Fruit fly (Drosophila melanogaster) whole organism, prepupa: ENCODE data around the gene CG10064.

Experiments
- Blimp-1 ChIP-seq: fragments of 200-800 bp; sonication (Bioruptor generic); optimal IDR thresholded peaks from 3 replicates; lab custom pipeline; 2017; ENCODE audit warnings: missing biosample characterization, missing genetic modification characterization, mild to moderate bottlenecking, moderate library complexity, missing genetic modification reagents
- CG10669 ChIP-seq: fragments of 200-800 bp; sonication (Bioruptor generic); optimal IDR thresholded peaks from 3 replicates; lab custom pipeline; 2018; ENCODE audit warnings: missing biosample characterization, mild to moderate bottlenecking, missing genetic modification characterization, moderate library complexity
- CG11294 ChIP-seq: fragments of 200-800 bp; sonication (Bioruptor generic); IDR thresholded peaks from 2 replicates; pipeline ENCODE4 v1.3.6; 2022; ENCODE audit warnings: missing biosample characterization, missing genetic modification characterization
- CG11762 ChIP-seq: fragments of 200-800 bp; sonication (Bioruptor generic); optimal IDR thresholded peaks from 3 replicates; lab custom pipeline; 2016; ENCODE audit warnings: missing biosample characterization, missing genetic modification characterization; ENCODE audit not compliant: insufficient read depth
- CG11902 ChIP-seq: fragments of 200-800 bp; sonication (Bioruptor generic); optimal IDR thresholded peaks from 3 replicates; lab custom pipeline; 2016; ENCODE audit warnings: missing biosample characterization, missing genetic modification characterization
- CG15336 ChIP-seq: fragments of 200-800 bp; sonication (Bioruptor generic); IDR thresholded peaks from 2 replicates; pipeline ENCODE4 v1.3.6; 2022; ENCODE audit warnings: missing biosample characterization, missing genetic modification characterization
- CG1621 ChIP-seq: fragments of 200-800 bp; sonication (Bioruptor generic); optimal IDR thresholded peaks from 3 replicates; lab custom pipeline; 2018; ENCODE audit warnings: missing biosample characterization, mild to moderate bottlenecking, missing genetic modification characterization
- CG16779 ChIP-seq: fragments of 200-800 bp; sonication (Bioruptor generic); optimal IDR thresholded peaks from 3 replicates; lab custom pipeline; 2017; ENCODE audit warnings: missing biosample characterization, mild to moderate bottlenecking, missing genetic modification characterization
- CG3032 ChIP-seq: fragments of 200-800 bp; optimal IDR thresholded peaks from 2 replicates; lab custom pipeline; 2019; ENCODE audit warnings: missing biosample characterization, mild to moderate bottlenecking, missing genetic modification characterization, moderate library complexity
- CG31627 ChIP-seq: fragments of 200-800 bp; sonication (Bioruptor generic); optimal IDR thresholded peaks from 3 replicates; lab custom pipeline; 2016; ENCODE audit warnings: missing biosample characterization, missing genetic modification characterization
- CG32006 ChIP-seq: fragments of 200-800 bp; sonication (Bioruptor generic); optimal IDR thresholded peaks from 3 replicates; lab custom pipeline; 2017; ENCODE audit warnings: missing biosample characterization, mild to moderate bottlenecking, missing genetic modification characterization
- CG34406 ChIP-seq: fragments of 200-800 bp; sonication (Bioruptor generic); optimal IDR thresholded peaks from 3 replicates; lab custom pipeline; 2016; ENCODE audit warnings: missing biosample characterization, missing genetic modification characterization
- CG6163 ChIP-seq: fragments of 200-800 bp; sonication (Bioruptor generic); IDR thresholded peaks from 3 replicates; pipeline ENCODE4 v1.3.6; 2022; ENCODE audit warnings: missing biosample characterization, missing genetic modification characterization
- CG6276 ChIP-seq: fragments of 200-800 bp; sonication (Bioruptor generic); optimal IDR thresholded peaks from 2 replicates; lab custom pipeline; 2017; ENCODE audit warnings: missing biosample characterization, mild to moderate bottlenecking, missing genetic modification characterization
- CG6808 ChIP-seq: fragments of 200-800 bp; sonication (Bioruptor generic); optimal IDR thresholded peaks from 3 replicates; lab custom pipeline; 2017; ENCODE audit warnings: missing biosample characterization, missing genetic modification characterization, mild to moderate bottlenecking, moderate library complexity, missing genetic modification reagents
- CG8119 ChIP-seq: fragments of 200-800 bp; sonication (Bioruptor generic); IDR thresholded peaks from 3 replicates; pipeline ENCODE4 v1.3.6; 2022; ENCODE audit warnings: missing biosample characterization, missing genetic modification characterization
- CG8319 ChIP-seq: fragments of 200-800 bp; sonication (Bioruptor generic); optimal IDR thresholded peaks from 3 replicates; lab custom pipeline; 2016; ENCODE audit warnings: missing biosample characterization, missing genetic modification characterization
- CG8632 ChIP-seq: fragments of 200-800 bp; sonication (Bioruptor generic); optimal IDR thresholded peaks from 3 replicates; lab custom pipeline; 2016; ENCODE audit warnings: missing biosample characterization, missing genetic modification characterization
- CG9139 ChIP-seq: fragments of 200-800 bp; sonication (Bioruptor generic); optimal IDR thresholded peaks from 3 replicates; lab custom pipeline; 2017; ENCODE audit warnings: missing biosample characterization, mild to moderate bottlenecking, missing genetic modification characterization
- Eip75B ChIP-seq: fragments of 200-800 bp; sonication (Bioruptor generic); optimal IDR thresholded peaks from 3 replicates; lab custom pipeline; 2016; ENCODE audit warnings: missing biosample characterization, missing genetic modification characterization
- Eip93F ChIP-seq: fragments of 200-800 bp; sonication (Bioruptor generic); optimal IDR thresholded peaks from 2 replicates; lab custom pipeline; 2016; ENCODE audit warnings: missing biosample characterization, mild to moderate bottlenecking, missing genetic modification characterization
- Ets21C ChIP-seq: fragments of 200-800 bp; sonication (Bioruptor generic); optimal IDR thresholded peaks from 3 replicates; lab custom pipeline; 2016; ENCODE audit warnings: missing biosample characterization, missing genetic modification characterization
- Gug ChIP-seq: fragments of 200-800 bp; sonication (Bioruptor generic); IDR thresholded peaks from 2 replicates; pipeline ENCODE4 v1.3.6; 2022; ENCODE audit warnings: missing biosample characterization, missing genetic modification characterization
- Hr38 ChIP-seq: sonication (Bioruptor generic); optimal IDR thresholded peaks from 2 replicates; lab custom pipeline; 2016; ENCODE audit warnings: missing biosample characterization, missing genetic modification characterization
- Hr39 ChIP-seq: fragments of 200-800 bp; sonication (Bioruptor generic); optimal IDR thresholded peaks from 2 replicates; lab custom pipeline; 2016; ENCODE audit warnings: missing biosample characterization, missing genetic modification characterization
- Hr4 ChIP-seq: fragments of 200-800 bp; sonication (Bioruptor generic); optimal IDR thresholded peaks from 3 replicates; lab custom pipeline; 2016; ENCODE audit warnings: missing biosample characterization, missing genetic modification characterization
- Lpt ChIP-seq: fragments of 200-800 bp; sonication (Bioruptor generic); optimal IDR thresholded peaks from 3 replicates; lab custom pipeline; 2016; ENCODE audit warnings: missing biosample characterization, missing genetic modification characterization
- OdsH ChIP-seq: fragments of 200-800 bp; sonication (Bioruptor generic); optimal IDR thresholded peaks from 3 replicates; lab custom pipeline; 2016; ENCODE audit warnings: missing biosample characterization, missing genetic modification characterization
- Smox ChIP-seq: fragments of 200-800 bp; sonication (Bioruptor generic); optimal IDR thresholded peaks from 3 replicates; lab custom pipeline; 2016; ENCODE audit warnings: missing biosample characterization, missing genetic modification characterization
- Sox102F ChIP-seq: fragments of 200-800 bp; sonication (Bioruptor generic); optimal IDR thresholded peaks from 2 replicates; lab custom pipeline; 2016; ENCODE audit warnings: missing biosample characterization, mild to moderate bottlenecking, missing genetic modification characterization
- acj6 ChIP-seq: fragments of 200-800 bp; sonication (Bioruptor generic); optimal IDR thresholded peaks from 3 replicates; lab custom pipeline; 2016; ENCODE audit warnings: missing biosample characterization, missing genetic modification characterization
- cyc ChIP-seq: fragments of 200-800 bp; sonication (Bioruptor generic); optimal IDR thresholded peaks from 3 replicates; lab custom pipeline; 2016; ENCODE audit warnings: missing biosample characterization, missing genetic modification characterization
- dac ChIP-seq: fragments of 200-800 bp; sonication (Bioruptor generic); optimal IDR thresholded peaks from 2 replicates; lab custom pipeline; 2017; ENCODE audit warnings: missing biosample characterization, mild to moderate bottlenecking, missing genetic modification characterization
- eg ChIP-seq: fragments of 200-800 bp; sonication (Bioruptor generic); IDR thresholded peaks from 3 replicates; pipeline ENCODE4 v1.3.6; 2022; ENCODE audit warnings: missing biosample characterization, missing genetic modification characterization
- fd59A ChIP-seq: fragments of 200-800 bp; sonication (Bioruptor generic); optimal IDR thresholded peaks from 2 replicates; lab custom pipeline; 2017; ENCODE audit warnings: missing biosample characterization, mild to moderate bottlenecking, missing genetic modification characterization, missing genetic modification reagents
- fd85E ChIP-seq: fragments of 200-800 bp; sonication (Bioruptor generic); optimal IDR thresholded peaks from 3 replicates; lab custom pipeline; 2016; ENCODE audit warnings: missing biosample characterization, missing genetic modification characterization
- fkh ChIP-seq: fragments of 200-800 bp; sonication (Bioruptor generic); optimal IDR thresholded peaks from 3 replicates; lab custom pipeline; 2017; ENCODE audit warnings: missing biosample characterization, mild to moderate bottlenecking, missing genetic modification characterization, moderate library complexity
- lz ChIP-seq: fragments of 200-800 bp; sonication (Bioruptor generic); optimal IDR thresholded peaks from 3 replicates; lab custom pipeline; 2016; ENCODE audit warnings: missing biosample characterization, missing genetic modification characterization
- net ChIP-seq: fragments of 200-800 bp; sonication (Bioruptor generic); optimal IDR thresholded peaks from 3 replicates; lab custom pipeline; 2016; ENCODE audit warnings: missing biosample characterization, missing genetic modification characterization
- pdm3 ChIP-seq: fragments of 200-800 bp; sonication (Bioruptor generic); optimal IDR thresholded peaks from 3 replicates; lab custom pipeline; 2016; ENCODE audit warnings: missing biosample characterization, missing genetic modification characterization
- salr ChIP-seq, 2 experiments: fragments of 200-800 bp; sonication (Bioruptor generic); optimal IDR thresholded peaks; 3 replicates each; lab custom pipeline; 2016 to 2018; ENCODE audit warnings: missing biosample characterization in 2 of 2, missing genetic modification characterization in 2 of 2, mild to moderate bottlenecking in 1 of 2
- spab ChIP-seq: fragments of 200-800 bp; sonication (Bioruptor generic); optimal IDR thresholded peaks from 2 replicates; lab custom pipeline; 2017; ENCODE audit warnings: missing biosample characterization, mild to moderate bottlenecking, missing genetic modification characterization, missing genetic modification reagents
- topi ChIP-seq: fragments of 200-800 bp; sonication (Bioruptor generic); optimal IDR thresholded peaks from 3 replicates; lab custom pipeline; 2016; ENCODE audit warnings: missing biosample characterization, missing genetic modification characterization
- vri ChIP-seq: fragments of 200-800 bp; sonication (Bioruptor generic); optimal IDR thresholded peaks from 3 replicates; lab custom pipeline; 2016; ENCODE audit warnings: missing biosample characterization, mild to moderate bottlenecking, missing genetic modification characterization

The CG10064 gene

DNA sequence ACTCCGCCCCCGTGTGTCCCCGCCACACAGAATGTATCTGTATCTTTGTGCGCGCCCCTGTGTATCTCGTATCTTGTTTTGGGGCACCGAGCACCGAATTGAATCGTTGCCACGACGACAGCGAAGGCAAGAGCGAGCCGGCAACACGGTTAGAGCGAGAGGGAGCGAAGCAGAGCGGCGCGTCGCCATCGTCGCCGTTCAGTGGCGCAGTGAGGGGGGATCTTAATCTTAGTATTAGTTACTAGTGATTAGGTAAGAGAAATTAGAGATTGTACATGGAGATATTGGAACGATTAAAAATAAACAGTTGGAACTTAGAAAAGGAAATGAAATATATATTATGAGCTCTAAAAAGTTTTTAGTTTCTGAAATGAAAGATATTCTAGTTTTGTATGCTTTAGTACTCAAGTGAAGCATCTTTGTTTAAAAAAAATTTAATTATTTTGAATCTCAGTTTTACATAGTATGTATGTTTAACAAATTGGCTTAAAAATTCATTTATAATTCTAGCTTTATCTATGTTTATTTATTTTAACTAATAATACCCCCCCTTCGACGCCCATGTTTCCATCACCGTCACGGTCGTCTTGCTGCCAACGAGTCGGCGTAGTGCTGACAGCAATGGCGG is 21.4 kb upstream of the CG10064 start (continued):
- TF ChIP-seq CG34406 (peak; percentile 78), CG10669 (GFP tag; lab: Kevin White, UChicago) (peak; percentile 70), dac (peak; percentile 61), vri (GFP tag; lab: Kevin White, UChicago) (no peak), OdsH (GFP tag; lab: Kevin White, UChicago) (peak; percentile 72), CG6163 (peak; percentile 72; the same call in 2 of the 3 replicates), Gug (peak; percentile 71; the same call in 1 of the 2 replicates), CG8632 (GFP tag; lab: Kevin White, UChicago) (peak; percentile 80), Smox (peak; percentile 48), Ets21C (peak; percentile 21), lz (GFP tag; lab: Kevin White, UChicago) (peak; percentile 69), spab (GFP tag; lab: Kevin White, UChicago) (peak; percentile 82), salr (GFP tag; optimal IDR thresholded peaks at IDR 0.05; lab: Kevin White, UChicago) (peak in 1 of 2 experiments; percentile 86), Sox102F (GFP tag; lab: Kevin White, UChicago) (peak; percentile 44), acj6 (peak; percentile 70), Eip93F (GFP tag; lab: Kevin White, UChicago) (no peak), CG11294 (GFP tag; lab: Robert Waterston, UW) (peak; percentile 38; the same call in 1 of the 2 replicates), CG1621 (tag; lab: Kevin White, UChicago) (no peak), CG8319 (GFP tag; lab: Kevin White, UChicago) (peak; percentile 71), Hr39 (GFP tag; lab: Kevin White, UChicago) (peak; percentile 44), CG9139 (GFP tag; lab: Kevin White, UChicago) (peak; percentile 75), Lpt (GFP tag; lab: Kevin White, UChicago) (peak; percentile 77), topi (peak; percentile 74), CG11762 (peak; percentile 78), fkh (peak; percentile 83), CG11902 (GFP tag; lab: Kevin White, UChicago) (peak; percentile 73), CG16779 (tag; lab: Kevin White, UChicago) (peak; percentile 76), net (peak; percentile 68), Eip75B (GFP tag; lab: Kevin White, UChicago) (peak; percentile 82), Blimp-1 (GFP tag; lab: Kevin White, UChicago) (peak; percentile 63), fd59A (GFP tag; lab: Kevin White, UChicago) (peak; percentile 42), cyc (peak; percentile 72), CG31627 (GFP tag; lab: Kevin White, UChicago) (peak; percentile 46), CG6808 (peak; percentile 82), CG8119 (peak; percentile 73), CG32006 (peak; percentile 89), CG15336 (GFP tag; lab: Robert Waterston, UW) (peak; percentile 76), CG6276 (GFP tag; lab: Kevin White, UChicago) (peak; percentile 89), fd85E (GFP tag; lab: Kevin White, UChicago) (no peak)

DNA sequence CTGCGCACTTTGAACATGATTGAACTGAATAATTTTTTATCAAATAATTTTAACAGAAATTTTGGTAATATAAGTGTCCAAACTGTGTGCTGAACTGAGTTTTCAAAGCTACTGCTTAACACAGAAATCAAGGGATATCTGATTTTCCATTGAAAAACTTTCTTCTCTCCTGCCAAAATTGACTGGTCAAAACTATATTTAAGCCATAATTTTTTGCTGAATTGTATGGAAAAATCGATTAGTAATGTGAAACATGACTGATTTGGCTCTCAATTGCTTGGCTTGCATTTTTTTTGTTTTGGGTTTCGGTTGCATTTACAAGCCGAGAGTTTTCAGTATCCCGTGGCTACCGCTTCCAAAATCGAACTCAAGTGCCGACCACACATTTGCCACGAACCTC is 16.8 kb upstream of the CG10064 start, which contains the start of the genes CG32388 and CG43439:
Gene CG32388, minus strand, starts transcription at position 101 of the 400 bp plus-strand sequence.
Gene CG43439, minus strand, starts transcription at position 101 of the 400 bp plus-strand sequence.
- TF ChIP-seq Smox (no peak), pdm3 (GFP tag; lab: Kevin White, UChicago) (no peak), vri (GFP tag; lab: Kevin White, UChicago) (no peak), CG8119 (no peak), eg (no peak), Hr38 (GFP tag; lab: Kevin White, UChicago) (no peak), acj6 (no peak), Hr4 (no peak), CG31627 (GFP tag; lab: Kevin White, UChicago) (no peak), CG3032 (no peak), CG11902 (GFP tag; lab: Kevin White, UChicago) (no peak)
